Fruit fly (Drosophila melanogaster): ENCODE data around the gene RfC4.

DNA sequence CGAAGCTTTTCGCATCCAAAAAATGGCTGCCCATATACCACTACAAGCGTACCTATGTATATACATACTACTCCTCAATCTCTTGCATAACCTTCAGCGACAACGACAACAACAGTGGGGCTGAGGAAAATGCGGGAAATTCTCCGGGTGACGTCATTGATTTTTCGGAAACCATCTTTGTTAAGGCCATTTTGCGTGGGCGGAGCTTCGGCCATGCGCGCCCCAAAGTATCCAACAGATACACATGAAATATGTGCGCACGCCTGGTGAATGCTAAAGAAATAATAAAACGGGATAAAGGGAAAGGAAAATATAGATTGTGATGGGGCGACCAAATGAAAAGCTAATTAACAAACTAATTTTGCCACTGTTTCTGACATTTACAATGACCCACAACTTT lies 50.0 kb downstream of the RfC4 start:
- TF ChIP-seq CG8159 (tag; optimal IDR thresholded peaks at IDR 0.05) (no peak), Snoo (tag; optimal IDR thresholded peaks at IDR 0.05) (no peak), gl (tag; optimal IDR thresholded peaks at IDR 0.05) (no peak), CG32121 (GFP tag; IDR thresholded peaks at IDR 0.05) (no peak)
